Worm (Caenorhabditis elegans) whole organism, dauer: ENCODE results near the gene C35B1.8.

Experiments
- unc-62 ChIP-seq: sonication (generic microtip); optimal IDR thresholded peaks from 2 replicates; lab custom pipeline; 2017; ENCODE audit warnings: missing biosample characterization, missing genetic modification reagents, missing genetic modification characterization

The C35B1.8 gene

ce11 chrIV:4049398-4049998 is 29.3 kb downstream of the C35B1.8 start, which contains the start of gene pcn-1:
Gene pcn-1, minus strand, starts transcription at chrIV:4049448.
- no peak for TF ChIP-seq unc-62

- TF ChIP-seq unc-62, result no peak
These were observed 31.2 kb downstream of the C35B1.8 start for ce11 chrIV:4047628-4048027.

ce11 chrIV:4042274-4042673 is 36.5 kb downstream of the C35B1.8 start, which contains the start of gene cdc-73:
Gene cdc-73, plus strand, starts transcription at chrIV:4042575.
- TF ChIP-seq unc-62, result no peak

ce11 chrIV:4041006-4041405 is 37.8 kb downstream of the C35B1.8 start:
- TF ChIP-seq unc-62, result no peak

- TF ChIP-seq unc-62, result no peak
These were observed 38.8 kb downstream of the C35B1.8 start, which contains the start of gene F35F11.2 for ce11 chrIV:4039984-4040383. Gene F35F11.2, plus strand, starts transcription at chrIV:4040284.

- TF ChIP-seq unc-62, result no peak
These were observed 43.9 kb downstream of the C35B1.8 start, which contains the start of gene hlh-30 for ce11 chrIV:4034883-4035282. Gene hlh-30, minus strand, starts transcription at chrIV:4034951.

ce11 chrIV:4033490-4033889 is 45.3 kb downstream of the C35B1.8 start:
- TF ChIP-seq unc-62, result no peak

ce11 chrIV:4032350-4032749 is 46.5 kb downstream of the C35B1.8 start:
- no peak for TF ChIP-seq unc-62

- no peak for TF ChIP-seq unc-62
These were observed 47.7 kb downstream of the C35B1.8 start for ce11 chrIV:4030917-4031599.

- no peak for TF ChIP-seq unc-62
These were observed 49.5 kb downstream of the C35B1.8 start for ce11 chrIV:4029288-4029687.

ce11 chrIV:4028177-4028576 is 50.6 kb downstream of the C35B1.8 start:
- TF ChIP-seq unc-62, result no peak
